Fruit fly (Drosophila melanogaster) whole organism, embryonic: ENCODE measurements around the gene CG12990.

Experiments used
- Adf1 ChIP-seq: fragments of 200-800 bp; sonication (Bioruptor generic); IDR thresholded peaks from 2 replicates; pipeline ENCODE4 v1.3.6; 2022; ENCODE audit warnings: missing biosample characterization, missing genetic modification characterization
- Aef1 ChIP-seq: fragments of 200-800 bp; sonication (Bioruptor generic); IDR thresholded peaks from 3 replicates; pipeline ENCODE4 v1.3.6; 2022; ENCODE audit warnings: missing biosample characterization, missing genetic modification characterization
- B-H1 ChIP-seq: fragments of 200-800 bp; sonication (Bioruptor generic); IDR thresholded peaks from 3 replicates; pipeline ENCODE4 v1.3.6; 2022; ENCODE audit warnings: missing biosample characterization, missing genetic modification characterization
- BEAF-32 ChIP-seq: fragments of 200-800 bp; sonication (Bioruptor generic); optimal IDR thresholded peaks from 3 replicates; lab custom pipeline; 2017; ENCODE audit warnings: missing biosample characterization, missing genetic modification characterization, mild to moderate bottlenecking, moderate library complexity, missing genetic modification reagents
- C15 ChIP-seq: fragments of 200-800 bp; sonication (Bioruptor generic); IDR thresholded peaks from 3 replicates; pipeline ENCODE4 v1.3.6; 2022; ENCODE audit warnings: missing biosample characterization, missing genetic modification characterization
- CG10366 ChIP-seq: fragments of 200-800 bp; sonication (Bioruptor generic); IDR thresholded peaks from 2 replicates; pipeline ENCODE4 v1.3.6; 2022; ENCODE audit warnings: missing biosample characterization, missing genetic modification characterization
- CG11093 ChIP-seq: fragments of 200-800 bp; sonication (Bioruptor generic); IDR thresholded peaks from 3 replicates; pipeline ENCODE4 v1.3.6; 2022; ENCODE audit warnings: missing biosample characterization, missing genetic modification characterization
- CG12769 ChIP-seq: fragments of 200-800 bp; sonication (Bioruptor generic); optimal IDR thresholded peaks from 2 replicates; lab custom pipeline; 2019; ENCODE audit warnings: missing biosample characterization, mild to moderate bottlenecking, missing genetic modification characterization, moderate library complexity
- CG13775 ChIP-seq: fragments of 200-800 bp; sonication (Bioruptor generic); optimal IDR thresholded peaks from 3 replicates; lab custom pipeline; 2017; ENCODE audit warnings: missing biosample characterization, mild to moderate bottlenecking, missing genetic modification characterization
- CG15696 ChIP-seq: fragments of 200-800 bp; sonication (Bioruptor generic); optimal IDR thresholded peaks from 2 replicates; lab custom pipeline; 2019; ENCODE audit warnings: missing biosample characterization, mild to moderate bottlenecking, missing genetic modification characterization, moderate library complexity
- CG2116 ChIP-seq: fragments of 200-800 bp; sonication (Bioruptor generic); optimal IDR thresholded peaks from 3 replicates; lab custom pipeline; 2018; ENCODE audit warnings: missing biosample characterization, mild to moderate bottlenecking, missing genetic modification characterization
- CG2120 ChIP-seq: fragments of 200-800 bp; sonication (Bioruptor generic); optimal IDR thresholded peaks from 3 replicates; lab custom pipeline; 2016; ENCODE audit warnings: missing biosample characterization, missing genetic modification characterization
- CG3281 ChIP-seq: fragments of 200-800 bp; sonication (Bioruptor generic); optimal IDR thresholded peaks from 3 replicates; lab custom pipeline; 2017; ENCODE audit warnings: missing biosample characterization, mild to moderate bottlenecking, missing genetic modification characterization
- CG34376 ChIP-seq: fragments of 200-800 bp; sonication (Bioruptor generic); optimal IDR thresholded peaks from 2 replicates; lab custom pipeline; 2018; ENCODE audit warnings: missing biosample characterization, mild to moderate bottlenecking, missing genetic modification characterization
- CG34422 ChIP-seq: fragments of 200-800 bp; sonication (Bioruptor generic); IDR thresholded peaks from 3 replicates; pipeline ENCODE4 v1.3.6; 2022; ENCODE audit warnings: missing biosample characterization, missing genetic modification characterization
- CG3995 ChIP-seq: fragments of 200-800 bp; sonication (Bioruptor generic); optimal IDR thresholded peaks from 3 replicates; lab custom pipeline; 2016; ENCODE audit warnings: missing biosample characterization, missing genetic modification characterization
- CG6654 ChIP-seq: fragments of 200-800 bp; sonication (Bioruptor generic); optimal IDR thresholded peaks from 2 replicates; lab custom pipeline; 2017; ENCODE audit warnings: missing biosample characterization, mild to moderate bottlenecking, missing genetic modification characterization
- CG6765 ChIP-seq: fragments of 200-800 bp; sonication (Bioruptor generic); optimal IDR thresholded peaks from 3 replicates; lab custom pipeline; 2017; ENCODE audit warnings: missing biosample characterization, mild to moderate bottlenecking, missing genetic modification characterization
- CG8290 ChIP-seq, 3 experiments: fragments of 200-800 bp; sonication (Bioruptor generic); optimal IDR thresholded peaks; 2 replicates each; lab custom pipeline; 2016 to 2019; ENCODE audit warnings: missing biosample characterization in 3 of 3, missing genetic modification characterization in 3 of 3, mild to moderate bottlenecking in 2 of 3, moderate library complexity in 1 of 3
- CG8765 ChIP-seq: fragments of 200-800 bp; sonication (Bioruptor generic); IDR thresholded peaks from 2 replicates; pipeline ENCODE4 v1.3.6; 2022; ENCODE audit warnings: missing biosample characterization, missing genetic modification characterization
- CoRest ChIP-seq: fragments of 200-800 bp; sonication (Bioruptor generic); optimal IDR thresholded peaks from 3 replicates; lab custom pipeline; 2018; ENCODE audit warnings: missing biosample characterization, mild to moderate bottlenecking, missing genetic modification characterization, moderate library complexity
- Deaf1 ChIP-seq: fragments of 200-800 bp; optimal IDR thresholded peaks from 3 replicates; lab custom pipeline; 2019; ENCODE audit warnings: missing biosample characterization, mild to moderate bottlenecking, missing genetic modification characterization, moderate library complexity
- E2f2 ChIP-seq: fragments of 200-800 bp; sonication (Bioruptor generic); IDR thresholded peaks from 2 replicates; pipeline ENCODE4 v1.3.6; 2022; ENCODE audit warnings: missing biosample characterization, missing genetic modification characterization
- ERR ChIP-seq: fragments of 200-800 bp; sonication (Bioruptor generic); optimal IDR thresholded peaks from 2 replicates; lab custom pipeline; 2016; ENCODE audit warnings: missing biosample characterization, missing genetic modification characterization
- Jarid2 ChIP-seq: fragments of 200-800 bp; sonication (Bioruptor generic); optimal IDR thresholded peaks from 3 replicates; lab custom pipeline; 2017; ENCODE audit warnings: mild to moderate bottlenecking, missing biosample characterization, missing genetic modification reagents, missing genetic modification characterization
- Sry-δ ChIP-seq: fragments of 200-800 bp; sonication (Bioruptor generic); optimal IDR thresholded peaks from 2 replicates; lab custom pipeline; 2016; ENCODE audit warnings: missing biosample characterization, missing genetic modification characterization
- Stat92E ChIP-seq, 3 experiments: fragments of >200 bp in 2 of 3; fragments of 200-800 bp in 1 of 3; sonication (Bioruptor generic) in 1 of 3; optimal IDR thresholded peaks; 2 replicates each; lab custom pipeline; 2017 to 2019; ENCODE audit warnings: missing biosample characterization in 3 of 3, missing genetic modification characterization in 3 of 3, mild to moderate bottlenecking in 1 of 3, moderate library complexity in 1 of 3
- Xrp1 ChIP-seq: fragments of 200-800 bp; sonication (Bioruptor generic); IDR thresholded peaks from 2 replicates; pipeline ENCODE4 v1.3.6; 2022; ENCODE audit warnings: missing biosample characterization, missing genetic modification characterization
- ab ChIP-seq: fragments of 200-800 bp; sonication (Bioruptor generic); optimal IDR thresholded peaks from 2 replicates; lab custom pipeline; 2016; ENCODE audit warnings: missing biosample characterization, missing genetic modification characterization
- al ChIP-seq: fragments of 200-800 bp; sonication (Bioruptor generic); IDR thresholded peaks from 2 replicates; pipeline ENCODE4 v1.3.6; 2022; ENCODE audit warnings: missing biosample characterization, missing genetic modification characterization
- amos ChIP-seq: fragments of 200-800 bp; sonication (Bioruptor generic); IDR thresholded peaks from 2 replicates; pipeline ENCODE4 v1.3.6; 2022; ENCODE audit warnings: missing biosample characterization, missing genetic modification characterization; ENCODE audit not compliant: partially characterized antibody
- aop ChIP-seq: fragments of 200-800 bp; sonication (Bioruptor generic); IDR thresholded peaks from 2 replicates; pipeline ENCODE4 v1.3.6; 2022; ENCODE audit warnings: missing biosample characterization, missing genetic modification characterization
- az2 ChIP-seq: fragments of 200-800 bp; sonication (Bioruptor generic); optimal IDR thresholded peaks from 3 replicates; lab custom pipeline; 2016; ENCODE audit warnings: missing biosample characterization, missing genetic modification characterization
- caup ChIP-seq: fragments of 200-800 bp; sonication (Bioruptor generic); optimal IDR thresholded peaks from 3 replicates; lab custom pipeline; 2017; ENCODE audit warnings: missing biosample characterization, mild to moderate bottlenecking, missing genetic modification characterization, moderate library complexity; ENCODE audit not compliant: severe bottlenecking
- cwo ChIP-seq: fragments of 200-800 bp; sonication (Bioruptor generic); optimal IDR thresholded peaks from 3 replicates; lab custom pipeline; 2017; ENCODE audit warnings: missing biosample characterization, missing genetic modification characterization, mild to moderate bottlenecking, moderate library complexity, missing genetic modification reagents
- hkb ChIP-seq, 2 experiments: fragments of 200-800 bp in 1 of 2; fragments of >200 bp in 1 of 2; sonication (Bioruptor generic) in 1 of 2; IDR thresholded peaks in 1 of 2; optimal IDR thresholded peaks in 1 of 2; 2 replicates each; pipeline versions ENCODE4 v1.3.6 to Lab custom; 2017 to 2022; ENCODE audit warnings: missing biosample characterization in 1 of 2, missing genetic modification characterization in 1 of 2
- jigr1 ChIP-seq: fragments of 200-800 bp; sonication (Bioruptor generic); IDR thresholded peaks from 3 replicates; pipeline ENCODE4 v1.3.6; 2022; ENCODE audit warnings: missing biosample characterization, missing genetic modification characterization
- kni ChIP-seq: fragments of 200-800 bp; sonication (Bioruptor generic); optimal IDR thresholded peaks from 3 replicates; lab custom pipeline; 2017; ENCODE audit warnings: mild to moderate bottlenecking, missing biosample characterization, missing genetic modification reagents, missing genetic modification characterization
- lmd ChIP-seq: fragments of 200-800 bp; sonication (Bioruptor generic); IDR thresholded peaks from 2 replicates; pipeline ENCODE4 v1.3.6; 2022; ENCODE audit warnings: missing biosample characterization, missing genetic modification characterization
- lov ChIP-seq, 2 experiments: fragments of 200-800 bp in 1 of 2; fragments of >200 bp in 1 of 2; sonication (Bioruptor generic) in 1 of 2; IDR thresholded peaks in 1 of 2; optimal IDR thresholded peaks in 1 of 2; 2 replicates in 1 of 2; 3 replicates in 1 of 2; pipeline versions ENCODE4 v1.3.6 to Lab custom; 2017 to 2022; ENCODE audit warnings: missing biosample characterization in 1 of 2, missing genetic modification characterization in 1 of 2
- nerfin-1 ChIP-seq: fragments of 200-800 bp; sonication (Bioruptor generic); optimal IDR thresholded peaks from 3 replicates; lab custom pipeline; 2019; ENCODE audit warnings: missing biosample characterization, mild to moderate bottlenecking, missing genetic modification characterization, moderate library complexity
- pita ChIP-seq: fragments of 200-800 bp; sonication (Bioruptor generic); optimal IDR thresholded peaks from 2 replicates; lab custom pipeline; 2017; ENCODE audit warnings: missing biosample characterization, mild to moderate bottlenecking, missing genetic modification characterization
- pnt ChIP-seq: fragments of 200-800 bp; sonication (Bioruptor generic); optimal IDR thresholded peaks from 3 replicates; lab custom pipeline; 2016; ENCODE audit warnings: missing biosample characterization, missing genetic modification characterization
- rib ChIP-seq: fragments of 200-800 bp; sonication (Bioruptor generic); IDR thresholded peaks from 2 replicates; pipeline ENCODE4 v1.3.6; 2022; ENCODE audit warnings: missing biosample characterization, missing genetic modification characterization
- sim ChIP-seq: fragments of 200-800 bp; sonication (Bioruptor generic); IDR thresholded peaks from 2 replicates; pipeline ENCODE4 v1.3.6; 2022; ENCODE audit warnings: missing biosample characterization, missing genetic modification characterization
- sqz ChIP-seq: fragments of 200-800 bp; sonication (Bioruptor generic); optimal IDR thresholded peaks from 3 replicates; lab custom pipeline; 2018; ENCODE audit warnings: missing biosample characterization, mild to moderate bottlenecking, missing genetic modification characterization
- stwl ChIP-seq: fragments of 200-800 bp; sonication (Bioruptor generic); optimal IDR thresholded peaks from 3 replicates; lab custom pipeline; 2018; ENCODE audit warnings: missing biosample characterization, mild to moderate bottlenecking, missing genetic modification characterization, moderate library complexity
- tgo ChIP-seq: fragments of 200-800 bp; sonication (Bioruptor generic); IDR thresholded peaks from 3 replicates; pipeline ENCODE4 v1.3.6; 2022; ENCODE audit warnings: missing biosample characterization, missing genetic modification characterization

Gene CG12990

DNA sequence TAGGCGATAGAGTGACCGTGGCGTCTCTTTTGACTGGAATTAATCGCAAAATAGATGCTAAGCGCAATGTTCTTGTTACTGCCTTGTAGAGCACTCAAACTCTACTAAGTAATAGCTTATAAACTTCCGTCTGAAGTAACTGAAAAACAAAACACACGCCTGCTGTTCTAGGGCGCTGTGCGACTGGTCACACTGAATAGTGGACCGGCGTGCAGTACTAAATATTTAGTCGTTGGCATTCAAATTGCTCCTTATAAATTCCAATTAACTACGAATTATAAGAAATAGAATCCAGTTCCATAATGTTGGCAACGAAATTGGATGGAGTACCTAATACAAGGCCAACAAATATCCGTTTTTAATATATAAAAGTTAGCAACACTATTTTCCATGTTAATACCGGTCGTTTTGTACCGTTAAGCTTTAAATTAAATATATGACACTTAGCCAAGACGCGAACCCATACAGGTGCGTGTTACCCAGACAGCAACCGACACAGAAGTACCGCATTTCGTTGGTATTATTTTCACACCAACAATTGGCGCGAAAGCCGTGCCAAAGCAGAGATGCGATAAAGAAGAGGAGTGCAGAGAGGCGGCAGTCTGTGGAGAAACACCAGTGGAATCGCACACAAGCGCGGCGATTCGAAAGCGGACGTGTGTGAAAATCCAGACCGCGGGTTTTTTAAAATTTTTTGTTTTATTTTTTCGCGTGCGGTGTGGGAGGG lies 38.0 kb upstream of the CG12990 start, which contains the start of the genes CG8173 and raskol (continued):
- no peak for TF ChIP-seq sqz (GFP tag; lab: Kevin White, UChicago)
- TF ChIP-seq sim (GFP tag; lab: Robert Waterston, UW) = no peak
- TF ChIP-seq CG8765 (GFP tag; lab: Robert Waterston, UW) = no peak
- TF ChIP-seq Deaf1 (tag; lab: Kevin White, UChicago) = no peak
- peak; percentile 50 for TF ChIP-seq CG34376 (GFP tag; lab: Kevin White, UChicago)
- no peak for TF ChIP-seq Stat92E (GFP tag; optimal IDR thresholded peaks at IDR 0.05; lab: Kevin White, UChicago)
- no peak for TF ChIP-seq tgo
- TF ChIP-seq BEAF-32 = peak; percentile 59
- TF ChIP-seq az2 (GFP tag; lab: Kevin White, UChicago) = no peak
- no peak for TF ChIP-seq CG15696 (tag; lab: Kevin White, UChicago)
- no peak for TF ChIP-seq CG11093
- TF ChIP-seq jigr1 = no peak
- peak; percentile 51 for TF ChIP-seq kni (GFP tag; lab: Kevin White, UChicago)
- peak; percentile 34; the same call in 1 of the 2 replicates for TF ChIP-seq amos (GFP tag; lab: Robert Waterston, UW)
- 0 out of 3 replicates have a peak, but pooled peaks have one; percentile 39 for TF ChIP-seq CG34422
- TF ChIP-seq CG6654 (GFP tag; lab: Kevin White, UChicago) = no peak
- peak; percentile 69 for TF ChIP-seq CoRest (tag; lab: Kevin White, UChicago)
- peak; percentile 12; the same call in 1 of the 2 replicates for TF ChIP-seq Adf1 (GFP tag; lab: Robert Waterston, UW)
- TF ChIP-seq al (GFP tag; lab: Robert Waterston, UW) = no peak
- TF ChIP-seq lov (optimal IDR thresholded peaks at IDR 0.05; lab: Kevin White, UChicago) = no peak
- TF ChIP-seq lov (GFP tag; IDR thresholded peaks at IDR 0.05; lab: Robert Waterston, UW) = 0 out of 3 replicates have a peak, but pooled peaks have one; percentile 20
- TF ChIP-seq Jarid2 = peak; percentile 92
- TF ChIP-seq pnt (GFP tag; lab: Kevin White, UChicago) = no peak
- peak; percentile 14 for TF ChIP-seq caup (GFP tag; lab: Kevin White, UChicago)
- TF ChIP-seq CG3995 (GFP tag; lab: Kevin White, UChicago) = no peak
- TF ChIP-seq Aef1 (GFP tag; lab: Robert Waterston, UW) = peak; percentile 39; the same call in 1 of the 3 replicates
- peak; percentile 59 for TF ChIP-seq Sry-δ (GFP tag; lab: Kevin White, UChicago)
- TF ChIP-seq C15 (GFP tag; lab: Robert Waterston, UW) = no peak
- peak; percentile 84 for TF ChIP-seq E2f2 (GFP tag; lab: Robert Waterston, UW)
- TF ChIP-seq CG10366 (GFP tag; lab: Robert Waterston, UW) = no peak
- TF ChIP-seq stwl (tag; lab: Kevin White, UChicago) = peak; percentile 19
- TF ChIP-seq CG2116 (GFP tag; lab: Kevin White, UChicago) = peak; percentile 85
- TF ChIP-seq CG3281 (GFP tag; lab: Kevin White, UChicago) = no peak
- TF ChIP-seq hkb (optimal IDR thresholded peaks at IDR 0.05; lab: Kevin White, UChicago) = no peak
- TF ChIP-seq hkb (GFP tag; IDR thresholded peaks at IDR 0.05; lab: Robert Waterston, UW) = no peak
- no peak for TF ChIP-seq lmd (GFP tag; lab: Robert Waterston, UW)
- peak; percentile 15 for TF ChIP-seq CG12769
- no peak for TF ChIP-seq cwo (GFP tag; lab: Kevin White, UChicago)
- TF ChIP-seq CG13775 (GFP tag; lab: Kevin White, UChicago) = no peak
- TF ChIP-seq ERR = peak; percentile 3
- peak; percentile 12 for TF ChIP-seq nerfin-1 (tag; lab: Kevin White, UChicago)
- TF ChIP-seq Xrp1 (GFP tag; lab: Robert Waterston, UW) = no peak
- no peak for TF ChIP-seq ab (GFP tag; lab: Kevin White, UChicago)
- TF ChIP-seq CG6765 (GFP tag; lab: Kevin White, UChicago) = peak; percentile 28
- no peak for TF ChIP-seq CG2120 (GFP tag; lab: Kevin White, UChicago)
- peak; percentile 85 for TF ChIP-seq pita (GFP tag; lab: Kevin White, UChicago)
- TF ChIP-seq rib (GFP tag; lab: Robert Waterston, UW) = peak; percentile 66; the same call in 1 of the 2 replicates
- no peak for TF ChIP-seq B-H1 (GFP tag; lab: Robert Waterston, UW)
- no peak for TF ChIP-seq aop (GFP tag; lab: Robert Waterston, UW)
- no peak for TF ChIP-seq CG8290 (GFP tag; optimal IDR thresholded peaks at IDR 0.05; lab: Kevin White, UChicago)
- peak in 1 of 2 experiments; percentile 58 for TF ChIP-seq CG8290 (tag; optimal IDR thresholded peaks at IDR 0.05; lab: Kevin White, UChicago)
